Worm (Caenorhabditis elegans) whole organism, midembryonic: ENCODE measurements around the gene ZK1290.7.
A peak's percentile ranks its signal among the peaks of the same experiment; 100 is the strongest.

ENCODE experiments used
- T22C8.4 ChIP-seq: fragments of 200-800 bp; sonication (Bioruptor generic); IDR thresholded peaks from 2 replicates; pipeline ENCODE4 v1.3.6; 2022; ENCODE audit warnings: missing genetic modification characterization, missing compliant biosample characterization
- cog-1 ChIP-seq: sonication (generic microtip); optimal IDR thresholded peaks from 2 replicates; lab custom pipeline; 2016; ENCODE audit warnings: missing genetic modification characterization, missing compliant biosample characterization
- flt-1 ChIP-seq: fragments of 200-800 bp; sonication (Bioruptor generic); IDR thresholded peaks from 2 replicates; pipeline ENCODE4 v1.3.6; 2022; ENCODE audit warnings: missing genetic modification characterization, missing compliant biosample characterization
- klf-2 ChIP-seq: fragments of 200-800 bp; sonication (Bioruptor generic); conservative IDR thresholded peaks from 2 replicates; pipeline ENCODE4 v1.3.6; 2022; ENCODE audit warnings: missing genetic modification reagents, missing genetic modification characterization, missing compliant biosample characterization
- med-1 ChIP-seq: sonication (generic microtip); optimal IDR thresholded peaks from 2 replicates; lab custom pipeline; 2017; ENCODE audit warnings: missing genetic modification characterization, mild to moderate bottlenecking, missing compliant biosample characterization, antibody characterized with exemption, missing genetic modification reagents; ENCODE audit not compliant: insufficient read depth
- ref-1 ChIP-seq: fragments of 200-800 bp; sonication (Bioruptor generic); conservative IDR thresholded peaks from 2 replicates; pipeline ENCODE4 v1.3.6; 2022; ENCODE audit warnings: missing genetic modification reagents, missing genetic modification characterization, missing compliant biosample characterization
- tab-1 ChIP-seq: fragments of 200-800 bp; sonication (Bioruptor generic); IDR thresholded peaks from 2 replicates; pipeline ENCODE4 v1.3.6; 2022; ENCODE audit warnings: missing genetic modification characterization, missing compliant biosample characterization
- ztf-23 ChIP-seq: fragments of 200-800 bp; sonication (Bioruptor generic); IDR thresholded peaks from 2 replicates; pipeline ENCODE4 v1.3.6; 2022; ENCODE audit warnings: missing genetic modification reagents, missing genetic modification characterization, missing compliant biosample characterization
- ztf-29 ChIP-seq: fragments of 200-800 bp; sonication (Bioruptor generic); IDR thresholded peaks from 2 replicates; pipeline ENCODE4 v1.3.6; 2022; ENCODE audit warnings: missing genetic modification reagents, missing genetic modification characterization, missing compliant biosample characterization

Gene ZK1290.7

DNA sequence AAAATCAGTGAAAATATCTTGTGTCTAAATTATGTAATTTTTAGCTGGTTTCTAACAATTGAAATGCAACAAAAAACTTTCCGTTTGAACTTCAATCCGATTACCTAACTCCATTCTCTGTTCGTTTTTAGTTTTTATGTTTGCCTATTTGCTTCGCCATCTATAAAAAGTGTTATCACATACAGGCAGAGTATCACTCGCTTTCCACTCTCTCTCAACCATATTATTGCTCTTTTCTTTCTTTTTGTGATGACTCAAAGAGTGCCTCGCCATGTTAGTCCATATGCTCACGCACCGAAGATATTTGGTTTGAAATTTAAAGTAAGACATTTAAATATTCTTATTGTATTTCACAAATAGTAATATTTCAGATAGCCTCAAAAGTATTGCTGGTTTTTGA is 9.6 kb upstream of the ZK1290.7 start, which contains the start of gene ZK1290.13:
Gene ZK1290.13, plus strand, starts transcription at position 73 of the 400 bp plus-strand sequence.
- TF ChIP-seq ref-1 (GFP tag; lab: Robert Waterston, UW): no peak
- no peak for TF ChIP-seq flt-1 (GFP tag; lab: Robert Waterston, UW)
- no peak for TF ChIP-seq T22C8.4

DNA sequence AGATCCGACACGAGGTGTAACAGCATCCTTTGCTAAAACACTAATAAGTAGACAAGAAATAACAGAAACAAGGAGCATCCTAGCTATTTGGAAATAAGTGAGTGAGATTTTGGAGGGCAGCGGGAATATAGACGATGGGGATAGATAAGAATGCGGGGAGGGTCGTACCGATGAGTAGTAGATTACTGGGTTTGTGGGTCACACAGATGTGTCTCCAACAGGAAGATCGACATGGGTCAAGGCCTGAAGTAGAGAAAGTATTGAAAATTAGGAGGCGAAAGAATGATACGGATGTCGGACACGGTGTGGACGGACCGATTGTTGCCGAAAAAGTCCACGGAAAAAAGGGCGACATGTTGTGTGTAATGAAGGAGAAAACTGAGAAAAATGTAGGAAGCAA is 9.0 kb upstream of the ZK1290.7 start, which contains the start of gene wrt-10:
Gene wrt-10, minus strand, starts transcription at position 195 of the 400 bp plus-strand sequence.
- TF ChIP-seq tab-1: no peak
- TF ChIP-seq ref-1 (GFP tag; lab: Robert Waterston, UW): no peak
- no peak for TF ChIP-seq flt-1 (GFP tag; lab: Robert Waterston, UW)
- no peak for TF ChIP-seq T22C8.4
- no peak for TF ChIP-seq med-1 (GFP tag; lab: Kevin White, UChicago)
- no peak for TF ChIP-seq ztf-29
- TF ChIP-seq cog-1: no peak
- TF ChIP-seq ztf-23: no peak
- no peak for TF ChIP-seq klf-2 (GFP tag; lab: Robert Waterston, UW)

DNA sequence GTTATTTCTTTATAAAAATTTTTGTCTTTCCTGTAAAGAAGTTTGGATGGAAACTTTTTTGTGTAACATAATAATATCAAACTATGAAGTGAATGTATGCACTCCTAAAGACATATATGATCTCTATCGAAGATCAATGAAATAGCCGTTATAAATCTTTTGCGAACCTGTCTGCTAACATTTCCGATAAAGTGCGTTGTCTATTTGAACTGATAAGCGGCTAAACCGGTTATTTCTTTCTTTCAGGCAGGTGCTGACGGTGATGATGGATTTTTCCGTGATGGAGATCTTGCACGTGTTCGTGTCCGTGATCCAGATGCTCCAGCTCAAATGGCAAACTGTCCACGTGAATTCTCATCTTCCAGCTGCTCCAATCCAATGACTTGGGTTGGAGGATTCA is 6.1 kb upstream of the ZK1290.7 start:
- no peak for TF ChIP-seq med-1 (GFP tag; lab: Kevin White, UChicago)
- no peak for TF ChIP-seq klf-2 (GFP tag; lab: Robert Waterston, UW)
- no peak for TF ChIP-seq flt-1 (GFP tag; lab: Robert Waterston, UW)
- TF ChIP-seq ztf-23: no peak
- TF ChIP-seq cog-1: no peak
- no peak for TF ChIP-seq T22C8.4
- TF ChIP-seq ztf-29: no peak
- TF ChIP-seq ref-1 (GFP tag; lab: Robert Waterston, UW): no peak
- TF ChIP-seq tab-1: no peak

DNA sequence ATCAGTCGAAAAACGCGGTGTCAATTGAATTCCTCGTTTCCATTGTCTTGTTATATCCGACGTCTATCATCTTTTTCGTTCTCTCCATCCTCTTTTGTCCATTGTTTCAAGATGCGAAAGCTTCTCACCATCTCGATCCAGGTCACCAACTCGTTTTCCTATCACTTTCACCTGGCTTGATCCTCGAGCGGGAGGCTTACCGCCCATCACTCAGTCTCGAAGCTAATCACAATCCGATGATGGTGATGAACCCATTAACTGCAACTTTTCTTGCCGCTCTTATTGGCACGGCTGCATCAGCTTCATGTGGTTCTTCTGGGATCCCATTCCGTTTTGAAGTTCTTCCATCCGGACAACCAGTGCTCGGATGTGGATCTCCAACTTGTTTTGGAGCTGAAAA is 5.6 kb upstream of the ZK1290.7 start, which contains the start of gene wrt-1:
Gene wrt-1, plus strand, starts transcription at position 53 of the 400 bp plus-strand sequence.
- TF ChIP-seq ztf-29 (no peak), T22C8.4 (no peak), ztf-23 (no peak), flt-1 (GFP tag; lab: Robert Waterston, UW) (no peak), ref-1 (GFP tag; lab: Robert Waterston, UW) (no peak), tab-1 (no peak), cog-1 (no peak), klf-2 (GFP tag; lab: Robert Waterston, UW) (no peak), med-1 (GFP tag; lab: Kevin White, UChicago) (no peak)

DNA sequence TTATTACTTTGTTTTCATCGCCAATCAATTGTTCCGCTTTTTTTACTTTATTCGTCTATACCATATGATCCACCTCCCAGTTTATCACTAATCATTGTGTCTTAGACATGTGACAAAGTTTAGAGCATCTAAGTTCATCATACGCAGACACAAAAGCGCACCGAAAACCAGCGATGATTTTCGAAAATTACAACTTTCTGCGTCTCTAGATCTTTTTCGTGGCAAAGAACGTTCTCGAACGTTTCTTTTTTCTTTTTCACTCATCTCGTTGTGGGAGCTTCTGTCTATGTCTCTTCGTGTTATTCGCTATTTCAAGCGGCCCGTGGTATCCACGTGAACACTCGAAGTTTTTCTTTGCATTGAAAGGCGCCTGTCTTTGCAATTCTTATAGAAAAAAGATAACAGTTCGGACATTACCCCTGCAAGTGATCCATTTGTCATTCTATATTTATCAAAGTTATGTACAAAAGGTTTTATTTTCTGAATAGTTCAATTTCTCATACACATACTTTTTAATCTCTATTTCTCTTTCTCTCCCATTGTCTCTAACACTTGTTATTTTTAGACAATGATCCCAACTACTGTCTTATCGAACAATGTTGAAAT is 3.8 kb upstream of the ZK1290.7 start, which contains the start of gene ZK1290.5:
Gene ZK1290.5, plus strand, starts transcription at position 566 of the 606 bp plus-strand sequence.
- TF ChIP-seq cog-1: peak; percentile 5
- no peak for TF ChIP-seq tab-1

DNA sequence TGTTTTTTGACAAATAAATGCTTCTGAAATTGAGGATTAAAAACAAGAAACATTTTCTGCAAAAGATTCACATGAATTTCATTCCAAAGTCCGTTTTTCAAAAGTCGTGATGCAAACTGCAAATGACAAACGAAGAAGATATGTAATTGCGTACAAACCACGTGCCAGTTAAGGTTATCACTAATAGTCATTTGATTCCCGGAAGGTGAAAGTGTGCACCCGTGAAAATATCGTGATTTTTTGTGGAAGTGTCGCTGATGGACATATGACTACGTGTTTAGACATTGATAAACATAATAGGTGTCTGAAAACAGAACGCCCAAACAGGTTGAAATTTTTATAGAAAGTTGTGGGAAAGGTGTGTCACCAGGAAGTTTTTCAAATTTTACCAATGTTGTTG is 2.9 kb upstream of the ZK1290.7 start:
- no peak for TF ChIP-seq ztf-23
- no peak for TF ChIP-seq med-1 (GFP tag; lab: Kevin White, UChicago)
- no peak for TF ChIP-seq flt-1 (GFP tag; lab: Robert Waterston, UW)
- no peak for TF ChIP-seq klf-2 (GFP tag; lab: Robert Waterston, UW)
- no peak for TF ChIP-seq ref-1 (GFP tag; lab: Robert Waterston, UW)
- no peak for TF ChIP-seq tab-1
- no peak for TF ChIP-seq ztf-29
- no peak for TF ChIP-seq T22C8.4
- no peak for TF ChIP-seq cog-1

DNA sequence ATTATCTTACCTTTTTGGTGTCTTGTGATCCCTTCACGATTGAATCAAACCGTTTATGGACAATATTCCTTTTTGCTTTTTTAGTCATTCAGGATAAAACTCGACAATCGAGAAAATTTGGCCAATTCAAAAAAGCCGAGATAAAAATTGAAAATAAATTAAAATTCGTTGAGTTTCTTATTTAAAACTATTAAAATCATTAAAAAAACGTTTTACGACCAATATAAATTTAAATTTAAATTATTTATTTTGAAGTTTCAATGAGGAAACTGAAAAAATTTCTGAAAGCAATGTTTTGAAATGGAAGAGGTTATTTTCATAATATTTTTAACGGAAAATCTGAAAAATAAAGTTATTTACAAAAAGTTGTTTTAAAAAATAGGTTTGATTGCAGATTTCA is 2.1 kb downstream of the ZK1290.7 start, which contains the start of gene ZK1290.15:
Gene ZK1290.15, plus strand, starts transcription at position 301 of the 400 bp plus-strand sequence.
- TF ChIP-seq tab-1 (no peak), med-1 (GFP tag; lab: Kevin White, UChicago) (no peak), T22C8.4 (no peak), cog-1 (no peak), ztf-23 (no peak), ref-1 (GFP tag; lab: Robert Waterston, UW) (no peak), flt-1 (GFP tag; lab: Robert Waterston, UW) (no peak), ztf-29 (no peak), klf-2 (GFP tag; lab: Robert Waterston, UW) (no peak)

DNA sequence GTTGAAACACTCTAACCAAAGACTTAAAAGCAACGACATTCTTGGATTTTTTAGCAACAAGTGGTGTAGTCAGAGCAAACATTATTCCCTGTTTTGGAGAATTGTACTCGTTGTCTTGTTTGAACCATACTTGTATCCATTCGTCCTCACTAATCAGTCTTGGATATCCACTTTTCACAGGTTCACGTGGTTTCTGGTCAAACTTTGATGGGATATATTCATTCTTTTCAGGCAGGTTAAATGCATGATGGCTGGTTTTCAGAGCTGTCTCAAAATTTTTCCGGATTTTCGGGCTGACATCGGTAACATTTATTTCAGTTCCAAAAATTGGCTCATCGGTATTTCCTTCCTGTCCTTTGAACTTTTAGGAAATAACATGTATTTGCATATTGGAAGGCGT is 3.9 kb downstream of the ZK1290.7 start:
- TF ChIP-seq ztf-29: no peak
- TF ChIP-seq med-1 (GFP tag; lab: Kevin White, UChicago): no peak
- TF ChIP-seq cog-1: no peak
- no peak for TF ChIP-seq ztf-23
- TF ChIP-seq T22C8.4: no peak
- TF ChIP-seq tab-1: no peak
- no peak for TF ChIP-seq flt-1 (GFP tag; lab: Robert Waterston, UW)
- TF ChIP-seq ref-1 (GFP tag; lab: Robert Waterston, UW): no peak
- no peak for TF ChIP-seq klf-2 (GFP tag; lab: Robert Waterston, UW)

DNA sequence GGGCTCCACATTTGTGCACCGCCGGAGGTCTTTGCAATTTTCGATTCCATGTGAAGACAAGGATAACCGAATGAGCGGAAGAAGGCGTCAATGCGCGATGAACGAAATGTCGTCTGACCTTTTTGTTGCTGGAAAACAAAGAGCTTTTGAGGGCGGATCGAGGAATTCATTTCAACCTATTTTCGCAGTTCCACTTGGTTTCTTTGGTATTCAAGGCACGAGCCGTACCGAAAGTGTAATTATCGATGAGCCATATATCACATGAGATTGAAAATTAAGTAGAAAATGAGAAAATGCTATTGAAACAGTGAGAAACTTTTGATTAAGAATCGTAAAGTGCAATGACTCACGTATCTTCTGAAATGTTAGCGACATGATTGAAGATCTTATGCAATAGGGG is 6.1 kb downstream of the ZK1290.7 start, which contains the start of gene glb-9:
Gene glb-9, minus strand, starts transcription at position 101 of the 400 bp plus-strand sequence.
- TF ChIP-seq cog-1 (no peak), med-1 (GFP tag; lab: Kevin White, UChicago) (no peak), flt-1 (GFP tag; lab: Robert Waterston, UW) (no peak), ref-1 (GFP tag; lab: Robert Waterston, UW) (no peak), ztf-23 (no peak), tab-1 (no peak)

DNA sequence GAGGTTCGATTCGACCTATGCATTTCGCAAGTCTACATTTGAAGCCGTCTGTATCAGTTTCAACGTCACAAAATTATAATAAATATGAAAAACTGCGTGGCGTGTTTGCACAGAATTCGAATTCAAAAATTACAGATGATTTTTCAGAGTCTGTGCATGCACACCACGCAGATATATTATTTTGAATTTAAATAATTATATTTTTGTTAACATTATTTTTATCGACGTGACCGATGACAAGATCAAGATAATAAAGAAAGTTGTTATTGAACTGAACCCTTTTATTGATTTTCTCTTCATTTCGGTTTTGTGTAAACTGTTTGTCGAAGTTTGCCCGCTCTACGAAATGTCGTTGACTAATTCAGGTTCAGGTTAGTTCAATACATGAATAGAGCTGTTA is 20.4 kb downstream of the ZK1290.7 start, which contains the start of gene C28F5.1:
Gene C28F5.1, plus strand, starts transcription at position 301 of the 400 bp plus-strand sequence.
- TF ChIP-seq ztf-29: no peak
- no peak for TF ChIP-seq ref-1 (GFP tag; lab: Robert Waterston, UW)
- TF ChIP-seq med-1 (GFP tag; lab: Kevin White, UChicago): no peak
- TF ChIP-seq cog-1: no peak
- no peak for TF ChIP-seq klf-2 (GFP tag; lab: Robert Waterston, UW)
- TF ChIP-seq flt-1 (GFP tag; lab: Robert Waterston, UW): no peak
- no peak for TF ChIP-seq T22C8.4
- TF ChIP-seq tab-1: no peak
- TF ChIP-seq ztf-23: no peak
